Fruit fly (Drosophila melanogaster) S2 (cell line): ENCODE results near the gene Atpalpha.

Experiments used
- CG8478 ChIP-seq: fragments of >200 bp; optimal IDR thresholded peaks from 2 replicates; lab custom pipeline; 2018
- CTCF ChIP-seq, 2 experiments: fragments of >200 bp; optimal IDR thresholded peaks; 2 replicates each; lab custom pipeline; 2018

DNA sequence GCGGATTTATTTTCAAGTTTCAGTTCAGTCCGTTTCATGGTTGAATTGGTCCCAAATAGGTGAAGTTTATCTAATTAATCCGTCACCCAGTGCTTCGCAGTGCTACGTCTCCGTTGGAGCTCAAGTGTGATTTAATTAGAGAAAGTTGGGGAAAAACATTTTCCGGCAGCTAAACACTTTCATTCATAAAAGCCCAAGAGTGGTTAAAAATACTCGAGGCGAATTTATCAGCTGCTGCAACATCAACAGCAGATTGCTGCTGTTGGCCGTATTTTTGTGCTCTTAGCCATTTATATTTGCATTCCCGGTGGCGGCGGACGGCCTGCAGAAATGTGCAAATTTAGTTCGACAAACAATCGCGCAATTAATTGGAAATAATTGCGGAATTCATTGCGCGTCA lies 46.9 kb upstream of the Atpalpha start, which contains the start of gene Grik:
- TF ChIP-seq CG8478 (lab: Kevin White, UChicago) (no peak), CTCF (optimal IDR thresholded peaks at IDR 0.05; lab: Kevin White, UChicago) (no peak)
